Fruit fly (Drosophila melanogaster) whole organism, embryonic: ENCODE data around the gene CG1738.
A peak's percentile ranks its signal among the peaks of the same experiment; 100 is the strongest.

ENCODE experiments used
- B-H2 ChIP-seq: fragments of 200-800 bp; sonication (Bioruptor generic); optimal IDR thresholded peaks from 2 replicates; lab custom pipeline; 2018; ENCODE audit warnings: missing biosample characterization, mild to moderate bottlenecking, missing genetic modification characterization
- CG11247 ChIP-seq: fragments of 200-800 bp; sonication (Bioruptor generic); IDR thresholded peaks from 2 replicates; pipeline ENCODE4 v1.3.6; 2022; ENCODE audit warnings: missing biosample characterization, missing genetic modification characterization
- CG12236 ChIP-seq: fragments of 200-800 bp; sonication (Bioruptor generic); optimal IDR thresholded peaks from 2 replicates; lab custom pipeline; 2016; ENCODE audit warnings: missing biosample characterization, missing genetic modification characterization
- CG13624 ChIP-seq: fragments of 200-800 bp; sonication (Bioruptor generic); optimal IDR thresholded peaks from 2 replicates; lab custom pipeline; 2016; ENCODE audit warnings: missing biosample characterization, missing genetic modification characterization
- CG15011 ChIP-seq: fragments of 200-800 bp; sonication (Bioruptor generic); optimal IDR thresholded peaks from 3 replicates; lab custom pipeline; 2018; ENCODE audit warnings: missing biosample characterization, mild to moderate bottlenecking, missing genetic modification characterization
- CG15073 ChIP-seq: fragments of 200-800 bp; sonication (Bioruptor generic); optimal IDR thresholded peaks from 2 replicates; lab custom pipeline; 2016; ENCODE audit warnings: missing biosample characterization, missing genetic modification characterization
- CG1529 ChIP-seq: fragments of 200-800 bp; sonication (Bioruptor generic); optimal IDR thresholded peaks from 3 replicates; lab custom pipeline; 2018; ENCODE audit warnings: missing biosample characterization, missing genetic modification characterization
- CG17328 ChIP-seq: fragments of 200-800 bp; sonication (Bioruptor generic); IDR thresholded peaks from 2 replicates; pipeline ENCODE4 v1.3.6; 2022; ENCODE audit warnings: missing biosample characterization, missing genetic modification characterization
- CG17802 ChIP-seq: fragments of 200-800 bp; sonication (Bioruptor generic); optimal IDR thresholded peaks from 2 replicates; lab custom pipeline; 2018; ENCODE audit warnings: missing biosample characterization, mild to moderate bottlenecking, missing genetic modification characterization, moderate library complexity
- CG2116 ChIP-seq: fragments of 200-800 bp; sonication (Bioruptor generic); optimal IDR thresholded peaks from 3 replicates; lab custom pipeline; 2018; ENCODE audit warnings: missing biosample characterization, mild to moderate bottlenecking, missing genetic modification characterization
- CG2120 ChIP-seq: fragments of 200-800 bp; sonication (Bioruptor generic); optimal IDR thresholded peaks from 3 replicates; lab custom pipeline; 2016; ENCODE audit warnings: missing biosample characterization, missing genetic modification characterization
- CG2199 ChIP-seq: fragments of 200-800 bp; sonication (Bioruptor generic); IDR thresholded peaks from 3 replicates; pipeline ENCODE4 v1.3.6; 2022; ENCODE audit warnings: missing biosample characterization, missing genetic modification characterization
- CG30403 ChIP-seq: fragments of 200-800 bp; sonication (Bioruptor generic); optimal IDR thresholded peaks from 3 replicates; lab custom pipeline; 2016; ENCODE audit warnings: missing biosample characterization, missing genetic modification characterization
- CG32772 ChIP-seq: fragments of 200-800 bp; sonication (Bioruptor generic); IDR thresholded peaks from 2 replicates; pipeline ENCODE4 v1.3.6; 2022; ENCODE audit warnings: missing biosample characterization, missing genetic modification characterization
- CG34224 ChIP-seq: fragments of 200-800 bp; sonication (Bioruptor generic); IDR thresholded peaks from 3 replicates; pipeline ENCODE4 v1.3.6; 2022; ENCODE audit warnings: missing biosample characterization, missing genetic modification characterization; ENCODE audit not compliant: partially characterized antibody
- CG4730 ChIP-seq: fragments of 200-800 bp; sonication (Bioruptor generic); IDR thresholded peaks from 2 replicates; pipeline ENCODE4 v1.3.6; 2022; ENCODE audit warnings: missing biosample characterization, missing genetic modification characterization
- D ChIP-seq, 2 experiments: fragments of 200-800 bp in 1 of 2; fragments of >200 bp in 1 of 2; sonication (Bioruptor generic) in 1 of 2; optimal IDR thresholded peaks; 2 replicates in 1 of 2; 3 replicates in 1 of 2; lab custom pipeline; 2017; ENCODE audit warnings: mild to moderate bottlenecking in 1 of 2, missing biosample characterization in 1 of 2, missing genetic modification characterization in 1 of 2, missing genetic modification reagents in 1 of 2
- Dek ChIP-seq: fragments of 200-800 bp; sonication (Bioruptor generic); optimal IDR thresholded peaks from 3 replicates; lab custom pipeline; 2019; ENCODE audit warnings: missing biosample characterization, mild to moderate bottlenecking, missing genetic modification characterization, moderate library complexity
- Dip2 ChIP-seq: fragments of 200-800 bp; sonication (Bioruptor generic); IDR thresholded peaks from 2 replicates; pipeline ENCODE4 v1.3.6; 2022; ENCODE audit warnings: missing biosample characterization, missing genetic modification characterization
- Med ChIP-seq: fragments of 200-800 bp; sonication (Bioruptor generic); peaks from one replicate; lab custom pipeline; 2016; ENCODE audit warnings: missing biosample characterization, missing genetic modification characterization, mild to moderate bottlenecking, inconsistent platforms, moderate library complexity
- Mes4 ChIP-seq: fragments of 200-800 bp; sonication (Bioruptor generic); optimal IDR thresholded peaks from 2 replicates; lab custom pipeline; 2016; ENCODE audit warnings: missing biosample characterization, missing genetic modification characterization
- NC2α ChIP-seq: fragments of 200-800 bp; sonication (Bioruptor generic); optimal IDR thresholded peaks from 2 replicates; lab custom pipeline; 2016; ENCODE audit warnings: missing biosample characterization, missing genetic modification characterization
- Pdp1 ChIP-seq, 2 experiments: fragments of 200-800 bp; sonication (Bioruptor generic); optimal IDR thresholded peaks; 3 replicates each; lab custom pipeline; 2016; ENCODE audit warnings: missing biosample characterization in 2 of 2, missing genetic modification characterization in 2 of 2, mild to moderate bottlenecking in 1 of 2, moderate library complexity in 1 of 2
- Stat92E ChIP-seq, 3 experiments: fragments of >200 bp in 2 of 3; fragments of 200-800 bp in 1 of 3; sonication (Bioruptor generic) in 1 of 3; optimal IDR thresholded peaks; 2 replicates each; lab custom pipeline; 2017 to 2019; ENCODE audit warnings: missing biosample characterization in 3 of 3, missing genetic modification characterization in 3 of 3, mild to moderate bottlenecking in 1 of 3, moderate library complexity in 1 of 3
- amos ChIP-seq: fragments of 200-800 bp; sonication (Bioruptor generic); IDR thresholded peaks from 2 replicates; pipeline ENCODE4 v1.3.6; 2022; ENCODE audit warnings: missing biosample characterization, missing genetic modification characterization; ENCODE audit not compliant: partially characterized antibody
- ase ChIP-seq: fragments of 200-800 bp; sonication (Bioruptor generic); IDR thresholded peaks from 3 replicates; pipeline ENCODE4 v1.3.6; 2022; ENCODE audit warnings: missing biosample characterization, missing genetic modification characterization
- bab2 ChIP-seq: fragments of 200-800 bp; sonication (Bioruptor generic); optimal IDR thresholded peaks from 2 replicates; lab custom pipeline; 2016; ENCODE audit warnings: missing biosample characterization, missing genetic modification characterization
- bbx ChIP-seq: fragments of 200-800 bp; sonication (Bioruptor generic); IDR thresholded peaks from 2 replicates; pipeline ENCODE4 v1.3.6; 2022; ENCODE audit warnings: missing biosample characterization, missing genetic modification characterization; ENCODE audit not compliant: partially characterized antibody
- bigmax ChIP-seq: fragments of 200-800 bp; sonication (Bioruptor generic); optimal IDR thresholded peaks from 2 replicates; lab custom pipeline; 2018; ENCODE audit warnings: missing biosample characterization, mild to moderate bottlenecking, missing genetic modification characterization
- cad ChIP-seq: fragments of >200 bp; optimal IDR thresholded peaks from 2 replicates; lab custom pipeline; 2017; ENCODE audit warnings: missing biosample characterization, missing genetic modification characterization
- cwo ChIP-seq: fragments of 200-800 bp; sonication (Bioruptor generic); optimal IDR thresholded peaks from 3 replicates; lab custom pipeline; 2017; ENCODE audit warnings: missing biosample characterization, missing genetic modification characterization, mild to moderate bottlenecking, moderate library complexity, missing genetic modification reagents
- emc ChIP-seq: fragments of 200-800 bp; sonication (Bioruptor generic); optimal IDR thresholded peaks from 2 replicates; lab custom pipeline; 2016; ENCODE audit warnings: missing biosample characterization, missing genetic modification characterization
- eve ChIP-seq, 2 experiments: fragments of >200 bp; optimal IDR thresholded peaks; 2 replicates each; lab custom pipeline; 2017; ENCODE audit warnings: missing biosample characterization in 2 of 2, missing genetic modification characterization in 2 of 2
- exex ChIP-seq: fragments of 200-800 bp; sonication (Bioruptor generic); optimal IDR thresholded peaks from 4 replicates; lab custom pipeline; 2018; ENCODE audit warnings: missing biosample characterization, mild to moderate bottlenecking, missing genetic modification characterization, moderate library complexity
- inv ChIP-seq: fragments of 200-800 bp; sonication (Bioruptor generic); IDR thresholded peaks from 2 replicates; pipeline ENCODE4 v1.3.6; 2022; ENCODE audit warnings: missing biosample characterization, missing genetic modification characterization; ENCODE audit not compliant: partially characterized antibody
- odd ChIP-seq: fragments of 200-800 bp; sonication (Bioruptor generic); optimal IDR thresholded peaks from 2 replicates; lab custom pipeline; 2017; ENCODE audit warnings: missing biosample characterization, mild to moderate bottlenecking, missing genetic modification characterization
- onecut ChIP-seq: fragments of 200-800 bp; sonication (Bioruptor generic); IDR thresholded peaks from 2 replicates; pipeline ENCODE4 v1.3.6; 2022; ENCODE audit warnings: missing biosample characterization, missing genetic modification characterization
- pfk ChIP-seq: fragments of 200-800 bp; sonication (Bioruptor generic); optimal IDR thresholded peaks from 2 replicates; lab custom pipeline; 2018; ENCODE audit warnings: missing biosample characterization, mild to moderate bottlenecking, missing genetic modification characterization, moderate library complexity
- phol ChIP-seq: fragments of 200-800 bp; sonication (Bioruptor generic); optimal IDR thresholded peaks from 3 replicates; lab custom pipeline; 2018; ENCODE audit warnings: missing biosample characterization, mild to moderate bottlenecking, missing genetic modification characterization, moderate library complexity
- psq ChIP-seq: fragments of 200-800 bp; sonication (Bioruptor generic); optimal IDR thresholded peaks from 2 replicates; lab custom pipeline; 2017; ENCODE audit warnings: missing biosample characterization, missing genetic modification characterization
- run ChIP-seq: fragments of 200-800 bp; sonication (Bioruptor generic); optimal IDR thresholded peaks from 3 replicates; lab custom pipeline; 2018; ENCODE audit warnings: missing biosample characterization, mild to moderate bottlenecking, missing genetic modification characterization
- salm ChIP-seq: fragments of 200-800 bp; sonication (Bioruptor generic); optimal IDR thresholded peaks from 2 replicates; lab custom pipeline; 2018; ENCODE audit warnings: missing biosample characterization, mild to moderate bottlenecking, missing genetic modification characterization
- sc ChIP-seq, 3 experiments: fragments of >200 bp in 2 of 3; fragments of 200-800 bp in 1 of 3; sonication (Bioruptor generic) in 1 of 3; optimal IDR thresholded peaks; 2 replicates in 2 of 3; 3 replicates in 1 of 3; lab custom pipeline; 2017; ENCODE audit warnings: mild to moderate bottlenecking in 1 of 3, missing biosample characterization in 1 of 3, missing genetic modification characterization in 1 of 3, missing genetic modification reagents in 1 of 3
- slp2 ChIP-seq: fragments of 200-800 bp; sonication (Bioruptor generic); optimal IDR thresholded peaks from 2 replicates; lab custom pipeline; 2016; ENCODE audit warnings: missing biosample characterization, missing genetic modification characterization
- sr ChIP-seq: fragments of 200-800 bp; sonication (Bioruptor generic); IDR thresholded peaks from 3 replicates; pipeline ENCODE4 v1.3.6; 2022; ENCODE audit warnings: missing biosample characterization, missing genetic modification characterization
- tgo ChIP-seq: fragments of 200-800 bp; sonication (Bioruptor generic); IDR thresholded peaks from 3 replicates; pipeline ENCODE4 v1.3.6; 2022; ENCODE audit warnings: missing biosample characterization, missing genetic modification characterization
- tup ChIP-seq: fragments of 200-800 bp; sonication (Bioruptor generic); optimal IDR thresholded peaks from 2 replicates; lab custom pipeline; 2016; ENCODE audit warnings: missing biosample characterization, mild to moderate bottlenecking, missing genetic modification characterization, moderate library complexity
- unc-4 ChIP-seq: fragments of 200-800 bp; sonication (Bioruptor generic); IDR thresholded peaks from 2 replicates; pipeline ENCODE4 v1.3.6; 2022; ENCODE audit warnings: missing biosample characterization, missing genetic modification characterization; ENCODE audit not compliant: partially characterized antibody
- unpg ChIP-seq: fragments of 200-800 bp; sonication (Bioruptor generic); optimal IDR thresholded peaks from 3 replicates; lab custom pipeline; 2018; ENCODE audit warnings: missing biosample characterization, mild to moderate bottlenecking, missing genetic modification characterization, moderate library complexity

Gene CG1738

dm6 chrX:11355708-11356174, 6.9 kb downstream of the CG1738 start, which contains the start of gene dsh (continued):
- TF ChIP-seq CG4730: no peak
- peak; percentile 38; the same call in 1 of the 2 replicates for TF ChIP-seq inv
- no peak for TF ChIP-seq CG15073 (GFP tag; lab: Kevin White, UChicago)
- TF ChIP-seq salm: no peak
- TF ChIP-seq Mes4 (GFP tag; lab: Kevin White, UChicago): no peak
- TF ChIP-seq cad: no peak
- TF ChIP-seq Dek (tag; lab: Kevin White, UChicago): no peak
- TF ChIP-seq sc (optimal IDR thresholded peaks at IDR 0.05; lab: Kevin White, UChicago): no peak
- no peak for TF ChIP-seq sc (GFP tag; optimal IDR thresholded peaks at IDR 0.05; lab: Kevin White, UChicago)
- no peak for TF ChIP-seq bigmax (GFP tag; lab: Kevin White, UChicago)
- TF ChIP-seq bab2 (GFP tag; lab: Kevin White, UChicago): no peak
- TF ChIP-seq Dip2 (GFP tag; lab: Robert Waterston, UW): no peak
- no peak for TF ChIP-seq slp2
- TF ChIP-seq CG11247 (GFP tag; lab: Robert Waterston, UW): no peak
- no peak for TF ChIP-seq sr
- TF ChIP-seq CG2116 (GFP tag; lab: Kevin White, UChicago): peak; percentile 56
- no peak for TF ChIP-seq CG1529 (GFP tag; lab: Kevin White, UChicago)
- no peak for TF ChIP-seq CG30403 (GFP tag; lab: Kevin White, UChicago)
- no peak for TF ChIP-seq tup
- peak in 1 of 2 experiments; percentile 27 for TF ChIP-seq Pdp1 (GFP tag; optimal IDR thresholded peaks at IDR 0.05; lab: Kevin White, UChicago)
- no peak for TF ChIP-seq NC2α (GFP tag; lab: Kevin White, UChicago)
- TF ChIP-seq CG32772 (GFP tag; lab: Robert Waterston, UW): no peak
- no peak for TF ChIP-seq unpg (GFP tag; lab: Kevin White, UChicago)
- TF ChIP-seq phol (tag; lab: Kevin White, UChicago): peak; percentile 3
- peak in 1 of 3 experiments; percentile 1 for TF ChIP-seq Stat92E (GFP tag; optimal IDR thresholded peaks at IDR 0.05; lab: Kevin White, UChicago)
- TF ChIP-seq cwo (GFP tag; lab: Kevin White, UChicago): no peak
- no peak for TF ChIP-seq CG12236
- no peak for TF ChIP-seq tgo (GFP tag; lab: Robert Waterston, UW)
- TF ChIP-seq CG34224 (GFP tag; lab: Robert Waterston, UW): no peak; the same call in 2 of the 3 replicates
- no peak for TF ChIP-seq psq (GFP tag; lab: Kevin White, UChicago)
- no peak for TF ChIP-seq B-H2
- no peak for TF ChIP-seq run (tag; lab: Kevin White, UChicago)
- no peak for TF ChIP-seq CG13624 (GFP tag; lab: Kevin White, UChicago)
- no peak for TF ChIP-seq Med (GFP tag; lab: Kevin White, UChicago)
- TF ChIP-seq eve (GFP tag; optimal IDR thresholded peaks at IDR 0.05; lab: Kevin White, UChicago): no peak
- TF ChIP-seq amos (GFP tag; lab: Robert Waterston, UW): peak; percentile 29; the same call in 1 of the 2 replicates
- no peak for TF ChIP-seq emc (GFP tag; lab: Kevin White, UChicago)
- no peak for TF ChIP-seq ase (GFP tag; lab: Robert Waterston, UW)
- TF ChIP-seq bbx (GFP tag; lab: Robert Waterston, UW): no peak
- TF ChIP-seq CG2120 (GFP tag; lab: Kevin White, UChicago): peak; percentile 29
- TF ChIP-seq CG2199 (GFP tag; lab: Robert Waterston, UW): no peak
- no peak for TF ChIP-seq CG15011 (GFP tag; lab: Kevin White, UChicago)
- no peak for TF ChIP-seq onecut (GFP tag; lab: Robert Waterston, UW)
- peak; percentile 60 for TF ChIP-seq unc-4 (GFP tag; lab: Robert Waterston, UW)
- TF ChIP-seq D (optimal IDR thresholded peaks at IDR 0.05; lab: Kevin White, UChicago): no peak
- no peak for TF ChIP-seq D (GFP tag; optimal IDR thresholded peaks at IDR 0.05; lab: Kevin White, UChicago)
- TF ChIP-seq exex: no peak
- TF ChIP-seq CG17802 (tag; lab: Kevin White, UChicago): no peak
- TF ChIP-seq pfk (GFP tag; lab: Kevin White, UChicago): no peak
- no peak for TF ChIP-seq odd (GFP tag; lab: Kevin White, UChicago)
- no peak for TF ChIP-seq CG17328 (GFP tag; lab: Robert Waterston, UW)
